Worm (Caenorhabditis elegans): ENCODE data around the gene srh-11.

- TF ChIP-seq ztf-11 (tag; optimal IDR thresholded peaks at IDR 0.05) (no peak), nhr-237 (tag; optimal IDR thresholded peaks at IDR 0.05) (no peak), zag-1 (tag; optimal IDR thresholded peaks at IDR 0.05) (no peak), nhr-12 (tag; optimal IDR thresholded peaks at IDR 0.05) (no peak), ama-1 (optimal IDR thresholded peaks at IDR 0.05) (no peak), ceh-9 (tag; optimal IDR thresholded peaks at IDR 0.05) (no peak), daf-12 (tag; optimal IDR thresholded peaks at IDR 0.05) (no peak)
Measured at ce11 chrX:8276333-8276732, 42.5 kb downstream of the srh-11 start.

Measured in whole organism, L3 larva.